Worm (Caenorhabditis elegans) whole organism, L4 larva: ENCODE results near the gene H18N23.2.

ENCODE experiments used
- ceh-28 ChIP-seq: fragments of 150-350 bp; optimal IDR thresholded peaks from 2 replicates; lab custom pipeline; 2014; ENCODE audit warnings: missing biosample characterization, missing genetic modification reagents, missing genetic modification characterization
- dpl-1 ChIP-seq: fragments of 150-350 bp; optimal IDR thresholded peaks from 2 replicates; lab custom pipeline; 2014; ENCODE audit warnings: missing biosample characterization, missing genetic modification reagents, missing genetic modification characterization
- egl-27 ChIP-seq: sonication (generic microtip); optimal IDR thresholded peaks from 3 replicates; lab custom pipeline; 2017; ENCODE audit warnings: missing biosample characterization, missing genetic modification reagents, missing genetic modification characterization
- lsy-2 ChIP-seq, 2 experiments: fragments of 150-350 bp in 1 of 2; sonication (generic microtip) in 1 of 2; optimal IDR thresholded peaks; 2 replicates each; lab custom pipeline; 2014 to 2017; ENCODE audit warnings: missing biosample characterization in 2 of 2, missing genetic modification characterization in 2 of 2
- mdl-1 ChIP-seq, 2 experiments: fragments of 150-350 bp in 1 of 2; sonication (generic microtip) in 1 of 2; optimal IDR thresholded peaks; 2 replicates each; lab custom pipeline; 2014 to 2017; ENCODE audit warnings: missing biosample characterization in 2 of 2, missing genetic modification characterization in 2 of 2
- mep-1 ChIP-seq: fragments of 150-350 bp; sonication (generic microtip); optimal IDR thresholded peaks from 3 replicates; lab custom pipeline; 2014; ENCODE audit warnings: missing biosample characterization, missing genetic modification characterization
- nhr-6 ChIP-seq: fragments of 150-350 bp; optimal IDR thresholded peaks from 2 replicates; lab custom pipeline; 2014; ENCODE audit warnings: missing biosample characterization, missing genetic modification characterization
- pha-4 ChIP-seq, 2 experiments: fragments of 150-350 bp in 1 of 2; fragments of 200-800 bp in 1 of 2; sonication (Bioruptor generic) in 1 of 2; IDR thresholded peaks in 1 of 2; optimal IDR thresholded peaks in 1 of 2; 2 replicates each; pipeline versions ENCODE4 v1.3.6 to Lab custom; 2014 to 2022; ENCODE audit warnings: missing genetic modification characterization in 2 of 2, missing genetic modification reagents in 2 of 2, missing biosample characterization in 1 of 2, missing compliant biosample characterization in 1 of 2
- php-3 ChIP-seq: fragments of 200-800 bp; sonication (Bioruptor generic); IDR thresholded peaks from 2 replicates; pipeline ENCODE4 v1.3.6; 2022; ENCODE audit warnings: missing genetic modification reagents, missing genetic modification characterization, missing compliant biosample characterization
- pqm-1 ChIP-seq: sonication (generic microtip); optimal IDR thresholded peaks from 2 replicates; lab custom pipeline; 2017; ENCODE audit warnings: missing biosample characterization, missing genetic modification characterization
- vab-7 ChIP-seq: fragments of 200-800 bp; sonication (Bioruptor generic); IDR thresholded peaks from 2 replicates; pipeline ENCODE4 v1.3.6; 2022; ENCODE audit warnings: missing genetic modification reagents, missing genetic modification characterization, missing compliant biosample characterization
- ztf-11 ChIP-seq: fragments of 150-350 bp; optimal IDR thresholded peaks from 2 replicates; lab custom pipeline; 2014; ENCODE audit warnings: missing biosample characterization, missing genetic modification characterization

- TF ChIP-seq dpl-1 (GFP tag; lab: Kevin White, UChicago) (no peak), ztf-11 (tag; lab: Kevin White, UChicago) (no peak), vab-7 (no peak), egl-27 (tag; lab: Kevin White, UChicago) (no peak), lsy-2 (tag; optimal IDR thresholded peaks at IDR 0.05; lab: Kevin White, UChicago) (no peak), pha-4 (GFP tag; IDR thresholded peaks at IDR 0.05; lab: Robert Waterston, UW) (no peak), pha-4 (tag; optimal IDR thresholded peaks at IDR 0.05; lab: Kevin White, UChicago) (no peak), ceh-28 (no peak), mdl-1 (tag; optimal IDR thresholded peaks at IDR 0.05; lab: Kevin White, UChicago) (no peak), mep-1 (tag; lab: Kevin White, UChicago) (no peak), php-3 (GFP tag; lab: Robert Waterston, UW) (no peak), nhr-6 (tag; lab: Kevin White, UChicago) (no peak), pqm-1 (tag; lab: Kevin White, UChicago) (no peak)
Measured at ce11 chrX:17670379-17671077, 29.9 kb upstream of the H18N23.2 start, which contains the start of gene T23E7.2.
